Worm (Caenorhabditis elegans): ENCODE results near the gene ZC412.10.

DNA sequence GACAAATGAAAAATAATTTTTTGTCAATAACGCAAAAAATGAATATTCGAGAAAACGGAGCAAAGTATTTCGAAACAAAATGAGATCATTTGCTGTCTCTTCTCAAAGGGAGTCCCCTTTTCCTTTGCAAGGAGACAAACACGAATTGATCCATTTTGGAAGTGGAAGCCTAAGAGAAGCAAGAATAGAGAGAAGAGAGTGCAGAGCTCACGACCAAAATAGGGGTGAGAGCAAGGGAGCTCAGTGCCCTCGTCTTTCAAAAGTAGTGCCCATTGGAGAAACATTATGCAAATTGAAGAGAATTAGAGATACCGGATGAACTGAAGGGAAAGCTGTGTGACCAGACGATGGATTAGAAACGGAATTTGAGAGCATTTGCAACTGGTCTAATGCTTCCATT is 25.4 kb downstream of the ZC412.10 start:
- TF ChIP-seq nhr-80 (tag; optimal IDR thresholded peaks at IDR 0.05) (no peak), him-1 (tag; optimal IDR thresholded peaks at IDR 0.05) (no peak), nhr-90 (tag; optimal IDR thresholded peaks at IDR 0.05) (no peak), K12H6.12 (tag; optimal IDR thresholded peaks at IDR 0.05) (no peak), ZK185.1 (tag; optimal IDR thresholded peaks at IDR 0.05; ENCODE audit: poor library complexity, severe bottlenecking) (no peak), ceh-100 (GFP tag; IDR thresholded peaks at IDR 0.05) (no peak), ztf-25 (GFP tag; IDR thresholded peaks at IDR 0.05) (no peak), madf-10 (tag; optimal IDR thresholded peaks at IDR 0.05) (no peak), F52B5.7 (tag; optimal IDR thresholded peaks at IDR 0.05) (no peak), F49E8.2 (tag; optimal IDR thresholded peaks at IDR 0.05; ENCODE audit: insufficient read depth) (no peak), lin-54 (GFP tag; optimal IDR thresholded peaks at IDR 0.05) (no peak), snpc-1.1 (tag; optimal IDR thresholded peaks at IDR 0.05; ENCODE audit: insufficient read depth) (no peak)
